Fruit fly (Drosophila melanogaster) S2 (cell line): ENCODE results near the gene Vps13D.

Experiments
- CG8478 ChIP-seq: fragments of >200 bp; optimal IDR thresholded peaks from 2 replicates; lab custom pipeline; 2018
- CTCF ChIP-seq, 2 experiments: fragments of >200 bp; optimal IDR thresholded peaks; 2 replicates each; lab custom pipeline; 2018

DNA sequence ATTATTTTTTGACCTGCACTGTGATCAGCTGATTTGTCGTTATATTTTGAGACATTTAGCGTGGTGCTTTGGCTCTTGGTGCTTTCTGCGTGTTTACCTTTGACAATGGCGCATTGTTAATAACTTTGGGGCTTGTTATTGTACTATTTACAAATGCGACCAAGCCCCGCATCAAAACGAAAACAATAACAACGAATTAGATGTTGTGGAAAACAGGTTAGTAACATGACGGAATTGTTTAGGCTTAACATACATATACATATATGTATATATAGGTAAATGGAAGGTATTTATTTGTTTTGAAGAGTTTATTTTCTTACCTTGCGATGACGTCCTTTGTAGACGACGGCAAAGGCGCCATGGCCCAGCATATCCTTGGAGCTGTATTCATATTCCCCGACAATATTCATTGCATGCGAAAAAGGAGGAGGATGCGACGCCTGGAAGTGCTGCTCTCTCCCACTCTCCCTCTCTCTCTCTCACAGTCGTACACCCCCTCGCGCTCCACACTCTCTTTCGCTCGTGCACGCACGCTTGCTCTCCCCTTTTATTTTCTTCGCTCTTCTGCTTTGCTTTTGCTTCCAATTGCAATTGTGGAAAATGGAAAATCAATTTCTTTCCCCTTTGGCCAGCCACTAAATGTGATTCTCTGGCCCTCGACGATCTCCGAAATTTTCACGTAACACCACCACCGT is 49.3 kb downstream of the Vps13D start:
- TF ChIP-seq CTCF (optimal IDR thresholded peaks at IDR 0.05; lab: Kevin White, UChicago), result no peak
- no peak for TF ChIP-seq CG8478
